Fruit fly (Drosophila melanogaster): ENCODE results near the gene ND-B14.5B.
A peak's percentile ranks its signal among the peaks of the same experiment; 100 is the strongest.

The ND-B14.5B gene

dm6 chr2L:3121745-3122144 lies 23.9 kb downstream of the ND-B14.5B start (continued):
- TF ChIP-seq CG18262 (tag; optimal IDR thresholded peaks at IDR 0.05): no peak
- peak; percentile 50 for TF ChIP-seq grn (GFP tag; optimal IDR thresholded peaks at IDR 0.05)
- no peak for TF ChIP-seq CG12942 (GFP tag; optimal IDR thresholded peaks at IDR 0.05)
- TF ChIP-seq CrebB (tag; optimal IDR thresholded peaks at IDR 0.05): peak; percentile 24
- TF ChIP-seq trem (tag; optimal IDR thresholded peaks at IDR 0.05): no peak
- TF ChIP-seq ato (GFP tag; IDR thresholded peaks at IDR 0.05; ENCODE audit: partially characterized antibody): no peak
- no peak for TF ChIP-seq CG7963 (GFP tag; IDR thresholded peaks at IDR 0.05; ENCODE audit: partially characterized antibody)
- TF ChIP-seq CG4707 (GFP tag; optimal IDR thresholded peaks at IDR 0.05): peak; percentile 9
- no peak for TF ChIP-seq CG32767 (GFP tag; IDR thresholded peaks at IDR 0.05)
- TF ChIP-seq Sox100B (GFP tag; optimal IDR thresholded peaks at IDR 0.05): peak; percentile 42
- no peak for TF ChIP-seq Mad (GFP tag; optimal IDR thresholded peaks at IDR 0.05)
- no peak for TF ChIP-seq sug (tag; optimal IDR thresholded peaks at IDR 0.05)
- no peak for TF ChIP-seq CG14667 (GFP tag; IDR thresholded peaks at IDR 0.05)
- no peak for TF ChIP-seq Nf-YB (GFP tag; optimal IDR thresholded peaks at IDR 0.05)

- TF ChIP-seq onecut (GFP tag; IDR thresholded peaks at IDR 0.05) (no peak), bab2 (GFP tag; optimal IDR thresholded peaks at IDR 0.05) (no peak), CG10979 (tag; optimal IDR thresholded peaks at IDR 0.05) (no peak), Rx (GFP tag; IDR thresholded peaks at IDR 0.05) (peak; percentile 20; the same call in 1 of the 2 replicates), pzg (GFP tag; optimal IDR thresholded peaks at IDR 0.05) (no peak), CG13287 (GFP tag; IDR thresholded peaks at IDR 0.05; ENCODE audit: partially characterized antibody) (no peak), H2.0 (GFP tag; IDR thresholded peaks at IDR 0.05) (peak; percentile 39; the same call in 1 of the 2 replicates), Pdp1 (GFP tag; optimal IDR thresholded peaks at IDR 0.05) (no peak), Hr51 (GFP tag; optimal IDR thresholded peaks at IDR 0.05) (peak in 1 of 2 experiments; percentile 9), sens (GFP tag) (peak; percentile 48), CG4328 (GFP tag; optimal IDR thresholded peaks at IDR 0.05) (no peak), Ada2b (GFP tag; IDR thresholded peaks at IDR 0.05) (0 out of 2 replicates have a peak, but pooled peaks have one; percentile 7), Poxn (GFP tag; IDR thresholded peaks at IDR 0.05) (no peak), CG14441 (GFP tag; IDR thresholded peaks at IDR 0.05) (peak; percentile 26; the same call in 1 of the 2 replicates), pan (optimal IDR thresholded peaks at IDR 0.05) (no peak), pan (GFP tag; optimal IDR thresholded peaks at IDR 0.05 in 1 of 2, IDR thresholded peaks at IDR 0.05 in 1 of 2) (peak in 1 of 2 experiments; percentile 44), Hr78 (GFP tag; optimal IDR thresholded peaks at IDR 0.05) (peak in 1 of 2 experiments; percentile 49), hb (GFP tag; IDR thresholded peaks at IDR 0.05; ENCODE audit: partially characterized antibody) (no peak), CG3407 (GFP tag; optimal IDR thresholded peaks at IDR 0.05) (no peak), HmgD (GFP tag; optimal IDR thresholded peaks at IDR 0.05) (no peak), fu2 (GFP tag; optimal IDR thresholded peaks at IDR 0.05) (no peak), GATAe (GFP tag; conservative IDR thresholded peaks at IDR 0.05) (0 out of 2 replicates have a peak, but pooled peaks have one; percentile 20), row (GFP tag; IDR thresholded peaks at IDR 0.05) (peak; percentile 61), vnd (GFP tag; IDR thresholded peaks at IDR 0.05; ENCODE audit: partially characterized antibody) (no peak), HLHmδ (GFP tag; optimal IDR thresholded peaks at IDR 0.05) (no peak), bigmax (GFP tag; optimal IDR thresholded peaks at IDR 0.05) (no peak), vvl (GFP tag; IDR thresholded peaks at IDR 0.05) (peak; percentile 45), dysf (GFP tag; IDR thresholded peaks at IDR 0.05) (peak; percentile 53; the same call in 1 of the 3 replicates), Eip74EF (GFP tag; optimal IDR thresholded peaks at IDR 0.05) (no peak), CG8944 (GFP tag; optimal IDR thresholded peaks at IDR 0.05) (no peak), wdn (GFP tag; IDR thresholded peaks at IDR 0.05) (no peak), CG3995 (GFP tag; optimal IDR thresholded peaks at IDR 0.05) (no peak), CG11504 (tag; optimal IDR thresholded peaks at IDR 0.05) (peak; percentile 12), CG3847 (GFP tag; IDR thresholded peaks at IDR 0.05) (peak; percentile 20; the same call in 1 of the 2 replicates), CG8089 (GFP tag; optimal IDR thresholded peaks at IDR 0.05) (no peak), seq (GFP tag; IDR thresholded peaks at IDR 0.05) (no peak), yki (optimal IDR thresholded peaks at IDR 0.05) (no peak)
Measured at dm6 chr2L:3121325-3121724, 24.3 kb downstream of the ND-B14.5B start.

Data from whole organism, embryonic.